Worm (Caenorhabditis elegans): Measurements from ENCODE around the gene ZC8.6.

Gene ZC8.6

DNA sequence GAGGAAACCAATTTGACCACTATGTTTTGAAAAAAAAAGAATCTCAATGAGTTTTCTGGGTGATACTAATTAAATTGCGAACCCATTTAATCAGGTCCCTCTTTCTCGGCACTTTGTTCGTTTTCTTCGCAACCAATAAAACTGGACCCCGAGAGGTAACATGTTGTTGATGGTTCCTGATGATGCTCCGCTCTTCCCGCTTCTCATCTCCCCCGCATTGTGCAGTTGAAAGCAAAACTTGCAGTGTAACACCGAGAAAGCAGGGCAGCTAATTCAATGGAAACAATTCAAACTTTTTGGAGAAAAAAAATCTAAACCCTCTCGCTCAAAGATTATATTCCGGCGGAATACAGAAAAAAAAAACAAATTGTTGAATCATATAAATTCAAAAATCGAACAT lies 38.0 kb downstream of the ZC8.6 start:
- no peak for TF ChIP-seq nhr-28 (tag; optimal IDR thresholded peaks at IDR 0.05)
- TF ChIP-seq ces-1 (GFP tag; optimal IDR thresholded peaks at IDR 0.05): peak; percentile 3
- peak; percentile 1 for TF ChIP-seq hlh-1 (tag; optimal IDR thresholded peaks at IDR 0.05)
- no peak for TF ChIP-seq nhr-237 (tag; optimal IDR thresholded peaks at IDR 0.05)

DNA sequence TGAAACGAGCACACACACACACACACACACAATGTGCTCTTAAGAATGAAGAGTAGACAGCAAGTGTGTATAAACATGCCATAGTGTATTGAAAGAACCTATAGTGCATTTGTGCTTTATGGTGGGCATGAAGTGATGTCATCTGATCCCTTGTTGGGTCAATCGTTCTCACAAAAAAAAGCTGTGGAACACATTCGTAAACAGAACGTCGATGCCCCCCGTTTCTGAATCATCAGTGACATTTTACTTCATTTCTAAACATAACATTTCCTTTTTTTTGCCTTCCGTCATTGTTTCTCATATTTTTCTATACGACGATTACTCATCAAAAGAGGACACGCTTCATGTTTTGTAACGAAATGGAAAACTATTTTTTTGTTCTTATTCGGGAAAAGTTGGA lies 38.4 kb downstream of the ZC8.6 start:
- TF ChIP-seq mab-5 (tag; optimal IDR thresholded peaks at IDR 0.05) (no peak), ztf-11 (tag; optimal IDR thresholded peaks at IDR 0.05) (no peak), unc-120 (tag; optimal IDR thresholded peaks at IDR 0.05; ENCODE audit: poor library complexity, severe bottlenecking) (no peak), sptf-1 (tag; optimal IDR thresholded peaks at IDR 0.05) (no peak), ceh-39 (tag; optimal IDR thresholded peaks at IDR 0.05) (no peak), unc-62 (GFP tag; optimal IDR thresholded peaks at IDR 0.05) (no peak), nhr-2 (tag; optimal IDR thresholded peaks at IDR 0.05) (no peak), bed-3 (GFP tag; optimal IDR thresholded peaks at IDR 0.05) (no peak), mep-1 (tag; optimal IDR thresholded peaks at IDR 0.05) (no peak), snpc-4 (tag; optimal IDR thresholded peaks at IDR 0.05) (no peak), mls-2 (tag; optimal IDR thresholded peaks at IDR 0.05) (no peak), flh-1 (GFP tag; optimal IDR thresholded peaks at IDR 0.05) (no peak), nhr-76 (tag; optimal IDR thresholded peaks at IDR 0.05) (no peak), nhr-12 (tag; optimal IDR thresholded peaks at IDR 0.05) (no peak), ces-1 (GFP tag; optimal IDR thresholded peaks at IDR 0.05) (no peak), drap-1 (GFP tag; optimal IDR thresholded peaks at IDR 0.05) (no peak), M03D4.4 (tag; optimal IDR thresholded peaks at IDR 0.05) (no peak)

DNA sequence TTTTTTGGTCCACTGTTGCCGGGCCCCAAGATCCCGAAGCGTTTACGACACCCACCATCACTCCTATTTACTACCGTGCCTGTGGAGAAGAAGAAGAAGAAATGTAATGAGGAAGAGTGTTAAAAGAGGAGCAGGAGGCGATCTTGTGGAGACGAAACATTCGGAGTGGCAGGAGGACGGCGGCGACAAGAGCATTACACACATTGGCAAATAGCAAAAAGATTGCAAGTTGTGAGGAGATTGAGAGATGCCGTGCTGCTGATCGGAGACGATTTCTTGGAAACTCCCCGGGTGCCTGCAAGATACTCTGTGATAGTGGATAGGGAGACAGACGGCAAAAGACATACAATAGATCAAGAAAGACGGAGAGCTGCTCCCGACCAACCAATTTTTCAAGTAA lies 40.1 kb downstream of the ZC8.6 start, which contains the start of gene M03F4.4:
M03F4.4 (minus strand) TSS at position 160 of the 400 bp plus-strand sequence.
- TF ChIP-seq elt-1 (tag; optimal IDR thresholded peaks at IDR 0.05; ENCODE audit: borderline replicate concordance, insufficient read depth) (no peak), M03D4.4 (tag; optimal IDR thresholded peaks at IDR 0.05) (peak; percentile 4), zip-8 (tag; optimal IDR thresholded peaks at IDR 0.05) (no peak), ceh-43 (GFP tag; optimal IDR thresholded peaks at IDR 0.05) (no peak), ces-1 (GFP tag; optimal IDR thresholded peaks at IDR 0.05) (no peak), unc-62 (GFP tag; optimal IDR thresholded peaks at IDR 0.05) (peak; percentile 55), unc-120 (tag; optimal IDR thresholded peaks at IDR 0.05; ENCODE audit: poor library complexity, severe bottlenecking) (peak; percentile 81), ztf-11 (tag; optimal IDR thresholded peaks at IDR 0.05) (no peak), nhr-237 (tag; optimal IDR thresholded peaks at IDR 0.05) (peak; percentile 25), hlh-1 (tag; optimal IDR thresholded peaks at IDR 0.05) (peak; percentile 70), flh-1 (GFP tag; optimal IDR thresholded peaks at IDR 0.05) (no peak), ceh-39 (tag; optimal IDR thresholded peaks at IDR 0.05) (no peak)

DNA sequence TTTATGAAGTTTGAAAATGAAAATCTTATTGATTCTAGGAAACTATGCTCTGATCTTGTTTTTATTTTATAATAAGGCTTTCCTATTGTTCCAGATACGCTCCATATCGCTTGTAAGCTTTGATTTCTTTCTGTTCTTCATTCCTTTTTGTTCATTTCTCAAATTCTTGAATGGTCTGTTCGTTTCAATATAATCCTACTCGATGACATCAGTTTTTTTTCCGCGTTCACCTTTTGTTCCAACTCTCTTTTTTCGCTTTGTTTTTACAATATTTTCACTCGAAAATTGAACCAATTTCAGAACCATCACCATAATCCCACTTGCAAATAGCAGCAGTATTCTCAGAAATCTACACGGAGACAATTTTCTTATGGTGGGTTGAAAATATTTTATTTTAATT lies 49.6 kb downstream of the ZC8.6 start, which contains the start of gene tyra-3:
tyra-3 (plus strand) TSS at position 301 of the 400 bp plus-strand sequence.
- TF ChIP-seq sem-2 (GFP tag; optimal IDR thresholded peaks at IDR 0.05) (no peak), lin-32 (GFP tag; optimal IDR thresholded peaks at IDR 0.05) (no peak), nhr-12 (tag; optimal IDR thresholded peaks at IDR 0.05) (no peak), zip-8 (tag; optimal IDR thresholded peaks at IDR 0.05) (no peak), ceh-43 (GFP tag; optimal IDR thresholded peaks at IDR 0.05) (no peak), pha-4 (tag; optimal IDR thresholded peaks at IDR 0.05) (no peak), ceh-39 (tag; optimal IDR thresholded peaks at IDR 0.05) (no peak), mls-2 (tag; optimal IDR thresholded peaks at IDR 0.05) (no peak), tbx-8 (GFP tag; optimal IDR thresholded peaks at IDR 0.05) (no peak), nhr-237 (tag; optimal IDR thresholded peaks at IDR 0.05) (no peak), M03D4.4 (tag; optimal IDR thresholded peaks at IDR 0.05) (no peak), mep-1 (tag; optimal IDR thresholded peaks at IDR 0.05) (no peak), ces-1 (GFP tag; optimal IDR thresholded peaks at IDR 0.05) (no peak), elt-3 (tag; optimal IDR thresholded peaks at IDR 0.05) (no peak), unc-62 (GFP tag; optimal IDR thresholded peaks at IDR 0.05) (no peak), lin-13 (tag; optimal IDR thresholded peaks at IDR 0.05) (no peak), nhr-2 (tag; optimal IDR thresholded peaks at IDR 0.05) (no peak), blmp-1 (tag; optimal IDR thresholded peaks at IDR 0.05) (no peak), drap-1 (GFP tag; optimal IDR thresholded peaks at IDR 0.05) (no peak), flh-1 (GFP tag; optimal IDR thresholded peaks at IDR 0.05) (no peak)

DNA sequence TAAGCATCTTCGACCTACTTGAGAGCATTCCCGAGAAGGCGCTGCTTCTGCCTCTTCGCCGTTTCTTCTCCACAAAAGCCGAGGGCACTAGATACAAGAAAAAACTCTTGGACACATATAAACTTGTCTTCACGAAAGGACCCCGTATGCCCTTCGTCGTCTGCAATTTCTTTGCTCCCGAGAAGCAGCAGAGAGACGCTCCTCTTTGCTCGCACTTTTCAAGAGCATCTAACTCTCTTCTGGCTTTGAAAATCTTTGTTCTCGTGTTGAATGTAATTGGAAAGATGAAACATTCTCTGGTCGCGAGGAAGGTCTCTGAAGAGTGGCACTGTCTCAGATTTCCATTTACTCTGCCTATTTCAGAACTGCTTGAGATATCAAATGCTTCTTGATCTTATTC lies 58.4 kb downstream of the ZC8.6 start:
- TF ChIP-seq flh-1 (GFP tag; optimal IDR thresholded peaks at IDR 0.05): no peak
- TF ChIP-seq sem-2 (GFP tag; optimal IDR thresholded peaks at IDR 0.05): no peak
- TF ChIP-seq unc-39 (tag; optimal IDR thresholded peaks at IDR 0.05): no peak
- no peak for TF ChIP-seq nhr-2 (tag; optimal IDR thresholded peaks at IDR 0.05)
- TF ChIP-seq mep-1 (tag; optimal IDR thresholded peaks at IDR 0.05): no peak
- TF ChIP-seq snpc-4 (tag; optimal IDR thresholded peaks at IDR 0.05): no peak
